Worm (Caenorhabditis elegans): ENCODE results near the gene Y51A2B.4.
A peak's percentile ranks its signal among the peaks of the same experiment; 100 is the strongest.

Y51A2B.4 gene

ce11 chrV:18371579-18371978, 17.4 kb downstream of the Y51A2B.4 start, which contains the start of gene C08E8.4 (continued):
- no peak for TF ChIP-seq Y105C5A.15 (GFP tag; IDR thresholded peaks at IDR 0.05)
- no peak for TF ChIP-seq hlh-11 (tag; optimal IDR thresholded peaks at IDR 0.05)
- no peak for TF ChIP-seq nhr-111 (GFP tag; optimal IDR thresholded peaks at IDR 0.05)
- peak; percentile 35 for TF ChIP-seq hlh-30 (tag; optimal IDR thresholded peaks at IDR 0.05; ENCODE audit: insufficient read depth)
- peak; percentile 61 for TF ChIP-seq pqm-1 (tag; optimal IDR thresholded peaks at IDR 0.05)
- no peak for TF ChIP-seq ztf-11 (tag; optimal IDR thresholded peaks at IDR 0.05)
- peak; percentile 72 for TF ChIP-seq dve-1 (tag; optimal IDR thresholded peaks at IDR 0.05; ENCODE audit: insufficient read depth)
- no peak for TF ChIP-seq dmd-8 (GFP tag; IDR thresholded peaks at IDR 0.05)

- TF ChIP-seq pqm-1 (tag; optimal IDR thresholded peaks at IDR 0.05) (no peak), daf-16 (GFP tag; optimal IDR thresholded peaks at IDR 0.05) (no peak), daf-16 (tag; optimal IDR thresholded peaks at IDR 0.05) (peak; percentile 35), D1046.2 (GFP tag; IDR thresholded peaks at IDR 0.05) (no peak), zip-11 (GFP tag; IDR thresholded peaks at IDR 0.05) (no peak), unc-39 (tag; optimal IDR thresholded peaks at IDR 0.05) (no peak), zfp-3 (GFP tag; conservative IDR thresholded peaks at IDR 0.05) (no peak), snpc-1.2 (GFP tag; IDR thresholded peaks at IDR 0.05) (no peak), lin-38 (GFP tag; IDR thresholded peaks at IDR 0.05) (0 out of 2 replicates have a peak, but pooled peaks have one; percentile 6)
Observed at ce11 chrV:18371028-18371427, 17.9 kb downstream of the Y51A2B.4 start.

DNA sequence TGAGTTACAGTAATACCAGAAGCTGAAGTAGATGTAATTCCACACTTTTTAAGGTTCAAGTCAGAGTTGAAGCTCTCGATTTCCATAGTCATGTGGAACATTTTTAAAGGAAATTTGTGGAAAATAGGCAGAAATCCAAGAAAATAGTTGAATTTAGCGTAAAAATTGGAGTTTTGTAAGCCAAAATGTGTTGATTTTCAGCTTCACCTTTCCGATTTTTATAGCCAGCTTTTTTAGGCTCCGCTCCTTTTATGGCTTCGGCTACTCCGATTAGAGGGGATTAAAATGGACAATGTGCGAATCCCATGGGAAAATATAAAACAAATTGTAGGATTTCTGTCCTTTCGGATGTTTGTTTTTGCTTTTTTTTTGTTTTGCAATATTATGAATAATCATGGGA, 20.6 kb downstream of the Y51A2B.4 start, which contains the start of gene C08E8.6:
Gene C08E8.6, minus strand, starts transcription at position 101 of the 400 bp plus-strand sequence.
- TF ChIP-seq Y5F2A.4 (GFP tag; optimal IDR thresholded peaks at IDR 0.05), result no peak
- TF ChIP-seq nhr-111 (GFP tag; optimal IDR thresholded peaks at IDR 0.05), result no peak
- TF ChIP-seq tra-1 (GFP tag; IDR thresholded peaks at IDR 0.05), result no peak
- TF ChIP-seq lin-15B (tag; optimal IDR thresholded peaks at IDR 0.05), result no peak
- TF ChIP-seq mdl-1 (tag; optimal IDR thresholded peaks at IDR 0.05), result no peak
- no peak for TF ChIP-seq lim-7 (GFP tag; IDR thresholded peaks at IDR 0.05)
- no peak for TF ChIP-seq Y48G9A.11 (GFP tag; IDR thresholded peaks at IDR 0.05)
- TF ChIP-seq dmd-9 (GFP tag; IDR thresholded peaks at IDR 0.05), result no peak
- no peak for TF ChIP-seq daf-19 (GFP tag; conservative IDR thresholded peaks at IDR 0.05)
- no peak for TF ChIP-seq zip-2 (tag; optimal IDR thresholded peaks at IDR 0.05)
- TF ChIP-seq duxl-1 (tag; optimal IDR thresholded peaks at IDR 0.05; ENCODE audit: poor library complexity), result no peak
- no peak for TF ChIP-seq lin-39 (tag; optimal IDR thresholded peaks at IDR 0.05)
- no peak for TF ChIP-seq mep-1 (tag; optimal IDR thresholded peaks at IDR 0.05)
- TF ChIP-seq nhr-41 (GFP tag; IDR thresholded peaks at IDR 0.05), result no peak
- TF ChIP-seq ctbp-1 (GFP tag; IDR thresholded peaks at IDR 0.05), result no peak
- TF ChIP-seq F44E2.7 (GFP tag; IDR thresholded peaks at IDR 0.05), result no peak
- TF ChIP-seq lsy-2 (tag; optimal IDR thresholded peaks at IDR 0.05), result no peak
- no peak for TF ChIP-seq nhr-11 (tag; optimal IDR thresholded peaks at IDR 0.05)

- no peak for TF ChIP-seq spr-1 (tag; optimal IDR thresholded peaks at IDR 0.05)
- TF ChIP-seq nhr-48 (tag; optimal IDR thresholded peaks at IDR 0.05), result no peak
- no peak for TF ChIP-seq arid-1 (GFP tag; conservative IDR thresholded peaks at IDR 0.05)
- no peak for TF ChIP-seq set-16 (GFP tag; IDR thresholded peaks at IDR 0.05)
- no peak for TF ChIP-seq ces-1 (GFP tag; optimal IDR thresholded peaks at IDR 0.05)
- no peak for TF ChIP-seq unc-39 (tag; optimal IDR thresholded peaks at IDR 0.05)
- TF ChIP-seq lin-15B (tag; optimal IDR thresholded peaks at IDR 0.05), result no peak
- no peak for TF ChIP-seq dpl-1 (GFP tag; optimal IDR thresholded peaks at IDR 0.05)
- no peak for TF ChIP-seq pha-4 (GFP tag; IDR thresholded peaks at IDR 0.05)
- TF ChIP-seq pha-4 (tag; optimal IDR thresholded peaks at IDR 0.05), result no peak
Observed at ce11 chrV:18364558-18364957, 24.4 kb downstream of the Y51A2B.4 start, which contains the start of gene C08E8.9. Gene C08E8.9, plus strand, starts transcription at chrV:18364858.
